Worm (Caenorhabditis elegans) whole organism, L4 larva: ENCODE results near the gene tag-343.

ENCODE experiments used
- D1046.2 ChIP-seq: fragments of 200-800 bp; sonication (Bioruptor generic); IDR thresholded peaks from 2 replicates; pipeline ENCODE4 v1.3.6; 2022; ENCODE audit warnings: missing genetic modification characterization, missing compliant biosample characterization
- F26F4.8 ChIP-seq: fragments of 200-800 bp; sonication (Bioruptor generic); conservative IDR thresholded peaks from 2 replicates; pipeline ENCODE4 v1.3.6; 2022; ENCODE audit warnings: missing genetic modification characterization, missing compliant biosample characterization
- F44E2.7 ChIP-seq: fragments of 200-800 bp; sonication (Bioruptor generic); IDR thresholded peaks from 2 replicates; pipeline ENCODE4 v2.1.2; 2022; ENCODE audit warnings: missing genetic modification characterization, missing compliant biosample characterization
- R02D3.7 ChIP-seq: fragments of 150-350 bp; sonication (generic microtip); optimal IDR thresholded peaks from 3 replicates; lab custom pipeline; 2014; ENCODE audit warnings: missing biosample characterization, missing genetic modification characterization
- T26A8.4 ChIP-seq: fragments of 200-800 bp; sonication (Bioruptor generic); IDR thresholded peaks from 2 replicates; pipeline ENCODE4 v1.3.6; 2022; ENCODE audit warnings: missing genetic modification characterization, missing compliant biosample characterization
- Y5F2A.4 ChIP-seq: fragments of 200-800 bp; sonication (Bioruptor generic); optimal IDR thresholded peaks from 2 replicates; lab custom pipeline; 2018; ENCODE audit warnings: mild to moderate bottlenecking, missing genetic modification characterization, missing compliant biosample characterization
- ZK337.2 ChIP-seq: fragments of 200-800 bp; sonication (Bioruptor generic); IDR thresholded peaks from 2 replicates; pipeline ENCODE4 v1.3.6; 2022; ENCODE audit warnings: missing genetic modification reagents, missing genetic modification characterization, missing compliant biosample characterization
- ZK546.5 ChIP-seq, 2 experiments: sonication (generic microtip); optimal IDR thresholded peaks; 2 replicates each; lab custom pipeline; 2017; ENCODE audit warnings: missing biosample characterization in 2 of 2, missing genetic modification characterization in 2 of 2
- aly-2 ChIP-seq: sonication (generic microtip); optimal IDR thresholded peaks from 2 replicates; lab custom pipeline; 2018; ENCODE audit warnings: missing biosample characterization, missing genetic modification characterization
- ama-1 ChIP-seq: fragments of 150-350 bp; optimal IDR thresholded peaks from 2 replicates; lab custom pipeline; 2014; ENCODE audit warnings: inconsistent platforms, mixed read lengths
- attf-4 ChIP-seq: sonication (generic microtip); optimal IDR thresholded peaks from 3 replicates; lab custom pipeline; 2017; ENCODE audit warnings: missing biosample characterization, missing genetic modification characterization
- ceh-20 ChIP-seq: fragments of 200-800 bp; sonication (Bioruptor generic); IDR thresholded peaks from 2 replicates; pipeline ENCODE4 v1.3.6; 2022; ENCODE audit warnings: missing genetic modification reagents, missing genetic modification characterization, missing compliant biosample characterization
- ceh-28 ChIP-seq: fragments of 150-350 bp; optimal IDR thresholded peaks from 2 replicates; lab custom pipeline; 2014; ENCODE audit warnings: missing biosample characterization, missing genetic modification reagents, missing genetic modification characterization
- ces-1 ChIP-seq: fragments of 150-350 bp; sonication (generic microtip); optimal IDR thresholded peaks from 4 replicates; lab custom pipeline; 2014; ENCODE audit warnings: missing biosample characterization, missing genetic modification reagents, missing genetic modification characterization
- ctbp-1 ChIP-seq: fragments of 200-800 bp; sonication (Bioruptor generic); IDR thresholded peaks from 2 replicates; pipeline ENCODE4 v1.3.6; 2022; ENCODE audit warnings: missing genetic modification reagents, missing genetic modification characterization, missing compliant biosample characterization
- daf-12 ChIP-seq: fragments of 150-350 bp; optimal IDR thresholded peaks from 2 replicates; lab custom pipeline; 2014; ENCODE audit warnings: missing biosample characterization, missing genetic modification reagents, missing genetic modification characterization
- daf-19 ChIP-seq: fragments of 200-800 bp; sonication (Bioruptor generic); conservative IDR thresholded peaks from 2 replicates; pipeline ENCODE4 v1.3.6; 2022; ENCODE audit warnings: missing genetic modification characterization, missing compliant biosample characterization
- daf-8 ChIP-seq: fragments of 200-800 bp; sonication (Bioruptor generic); IDR thresholded peaks from 2 replicates; pipeline ENCODE4 v1.3.6; 2022; ENCODE audit warnings: missing genetic modification characterization, missing compliant biosample characterization
- dmd-9 ChIP-seq: fragments of 200-800 bp; sonication (Bioruptor generic); IDR thresholded peaks from 2 replicates; pipeline ENCODE4 v1.3.6; 2022; ENCODE audit warnings: missing genetic modification reagents, missing genetic modification characterization, missing compliant biosample characterization
- dpl-1 ChIP-seq: fragments of 150-350 bp; optimal IDR thresholded peaks from 2 replicates; lab custom pipeline; 2014; ENCODE audit warnings: missing biosample characterization, missing genetic modification reagents, missing genetic modification characterization
- dve-1 ChIP-seq: sonication (generic microtip); optimal IDR thresholded peaks from 2 replicates; lab custom pipeline; 2017; ENCODE audit warnings: antibody characterized with exemption, mild to moderate bottlenecking, missing genetic modification characterization, missing compliant biosample characterization; ENCODE audit not compliant: insufficient read depth
- egl-27 ChIP-seq: sonication (generic microtip); optimal IDR thresholded peaks from 3 replicates; lab custom pipeline; 2017; ENCODE audit warnings: missing biosample characterization, missing genetic modification reagents, missing genetic modification characterization
- fos-1 ChIP-seq: fragments of 150-350 bp; optimal IDR thresholded peaks from 2 replicates; lab custom pipeline; 2014; ENCODE audit warnings: missing biosample characterization, missing genetic modification characterization
- hlh-11 ChIP-seq: fragments of 200-800 bp; sonication (Bioruptor generic); optimal IDR thresholded peaks from 2 replicates; lab custom pipeline; 2018; ENCODE audit warnings: mild to moderate bottlenecking, missing genetic modification characterization, missing compliant biosample characterization
- hlh-30 ChIP-seq: sonication (generic microtip); optimal IDR thresholded peaks from 2 replicates; lab custom pipeline; 2017; ENCODE audit warnings: antibody characterized with exemption, mild to moderate bottlenecking, missing genetic modification characterization, missing compliant biosample characterization; ENCODE audit not compliant: insufficient read depth
- hmg-1.1 ChIP-seq: fragments of 200-800 bp; sonication (Bioruptor generic); IDR thresholded peaks from 2 replicates; pipeline ENCODE4 v1.3.6; 2022; ENCODE audit warnings: missing genetic modification reagents, missing genetic modification characterization, missing compliant biosample characterization
- jun-1 ChIP-seq: fragments of 150-350 bp; optimal IDR thresholded peaks from 2 replicates; lab custom pipeline; 2014; ENCODE audit warnings: missing biosample characterization, missing genetic modification reagents, missing genetic modification characterization
- lin-38 ChIP-seq: fragments of 200-800 bp; sonication (Bioruptor generic); IDR thresholded peaks from 2 replicates; pipeline ENCODE4 v1.3.6; 2022; ENCODE audit warnings: missing genetic modification reagents, missing genetic modification characterization, missing compliant biosample characterization
- lin-39 ChIP-seq: fragments of 150-350 bp; optimal IDR thresholded peaks from 2 replicates; lab custom pipeline; 2014; ENCODE audit warnings: missing biosample characterization, missing genetic modification reagents, missing genetic modification characterization
- madf-5 ChIP-seq, 2 experiments: fragments of 200-800 bp; sonication (Bioruptor generic); IDR thresholded peaks; 2 replicates each; pipeline ENCODE4 v1.3.6; 2022; ENCODE audit warnings: missing compliant biosample characterization in 2 of 2, missing genetic modification characterization in 2 of 2
- mdl-1 ChIP-seq, 2 experiments: fragments of 150-350 bp in 1 of 2; sonication (generic microtip) in 1 of 2; optimal IDR thresholded peaks; 2 replicates each; lab custom pipeline; 2014 to 2017; ENCODE audit warnings: missing biosample characterization in 2 of 2, missing genetic modification characterization in 2 of 2
- mdt-29 ChIP-seq: fragments of 200-800 bp; sonication (Bioruptor generic); IDR thresholded peaks from 2 replicates; pipeline ENCODE4 v1.3.6; 2022; ENCODE audit warnings: missing genetic modification reagents, missing genetic modification characterization, missing compliant biosample characterization
- mxl-2 ChIP-seq: fragments of 200-800 bp; sonication (Bioruptor generic); conservative IDR thresholded peaks from 2 replicates; pipeline ENCODE4 v1.3.6; 2022; ENCODE audit warnings: missing genetic modification reagents, missing genetic modification characterization, missing compliant biosample characterization
- mxl-3 ChIP-seq: fragments of 200-800 bp; sonication (Bioruptor generic); optimal IDR thresholded peaks from 2 replicates; lab custom pipeline; 2018; ENCODE audit warnings: mild to moderate bottlenecking, missing genetic modification characterization, missing compliant biosample characterization
- nhr-10 ChIP-seq: fragments of 150-350 bp; optimal IDR thresholded peaks from 2 replicates; lab custom pipeline; 2014; ENCODE audit warnings: missing biosample characterization, missing genetic modification characterization
- nhr-25 ChIP-seq: sonication (generic microtip); optimal IDR thresholded peaks from 2 replicates; lab custom pipeline; 2017; ENCODE audit warnings: missing genetic modification characterization, mild to moderate bottlenecking, missing compliant biosample characterization, antibody characterized with exemption, moderate library complexity, borderline replicate concordance; ENCODE audit not compliant: insufficient read depth
- nhr-77 ChIP-seq: fragments of 150-350 bp; optimal IDR thresholded peaks from 2 replicates; lab custom pipeline; 2014; ENCODE audit warnings: missing biosample characterization, missing genetic modification characterization
- pha-4 ChIP-seq, 2 experiments: fragments of 150-350 bp in 1 of 2; fragments of 200-800 bp in 1 of 2; sonication (Bioruptor generic) in 1 of 2; IDR thresholded peaks in 1 of 2; optimal IDR thresholded peaks in 1 of 2; 2 replicates each; pipeline versions ENCODE4 v1.3.6 to Lab custom; 2014 to 2022; ENCODE audit warnings: missing genetic modification characterization in 2 of 2, missing genetic modification reagents in 2 of 2, missing biosample characterization in 1 of 2, missing compliant biosample characterization in 1 of 2
- php-3 ChIP-seq: fragments of 200-800 bp; sonication (Bioruptor generic); IDR thresholded peaks from 2 replicates; pipeline ENCODE4 v1.3.6; 2022; ENCODE audit warnings: missing genetic modification reagents, missing genetic modification characterization, missing compliant biosample characterization
- pqm-1 ChIP-seq: sonication (generic microtip); optimal IDR thresholded peaks from 2 replicates; lab custom pipeline; 2017; ENCODE audit warnings: missing biosample characterization, missing genetic modification characterization
- set-16 ChIP-seq: fragments of 200-800 bp; sonication (Bioruptor generic); IDR thresholded peaks from 2 replicates; pipeline ENCODE4 v1.3.6; 2022; ENCODE audit warnings: missing genetic modification reagents, missing genetic modification characterization, missing compliant biosample characterization
- snpc-1.2 ChIP-seq: fragments of 200-800 bp; sonication (Bioruptor generic); IDR thresholded peaks from 2 replicates; pipeline ENCODE4 v1.3.6; 2022; ENCODE audit warnings: missing genetic modification reagents, missing genetic modification characterization, missing compliant biosample characterization
- snpc-4 ChIP-seq: fragments of 150-350 bp; optimal IDR thresholded peaks from 2 replicates; lab custom pipeline; 2014; ENCODE audit warnings: missing biosample characterization, missing genetic modification characterization
- spr-1 ChIP-seq: sonication (generic microtip); optimal IDR thresholded peaks from 2 replicates; lab custom pipeline; 2016; ENCODE audit warnings: mild to moderate bottlenecking, missing genetic modification characterization, missing compliant biosample characterization
- vab-7 ChIP-seq: fragments of 200-800 bp; sonication (Bioruptor generic); IDR thresholded peaks from 2 replicates; pipeline ENCODE4 v1.3.6; 2022; ENCODE audit warnings: missing genetic modification reagents, missing genetic modification characterization, missing compliant biosample characterization
- zfp-2 ChIP-seq: sonication (generic microtip); optimal IDR thresholded peaks from 2 replicates; lab custom pipeline; 2016; ENCODE audit warnings: mild to moderate bottlenecking, missing genetic modification characterization, missing compliant biosample characterization
- zfp-3 ChIP-seq: fragments of 200-800 bp; sonication (Bioruptor generic); conservative IDR thresholded peaks from 2 replicates; pipeline ENCODE4 v1.3.6; 2022; ENCODE audit warnings: missing genetic modification reagents, missing genetic modification characterization, missing compliant biosample characterization
- zip-11 ChIP-seq: fragments of 200-800 bp; sonication (Bioruptor generic); IDR thresholded peaks from 2 replicates; pipeline ENCODE4 v1.3.6; 2022; ENCODE audit warnings: missing genetic modification characterization, missing compliant biosample characterization
- zip-2 ChIP-seq: fragments of 150-350 bp; optimal IDR thresholded peaks from 2 replicates; lab custom pipeline; 2014; ENCODE audit warnings: missing biosample characterization, missing genetic modification characterization
- ztf-7 ChIP-seq: fragments of 150-350 bp; optimal IDR thresholded peaks from 2 replicates; lab custom pipeline; 2014; ENCODE audit warnings: missing biosample characterization, missing genetic modification characterization

Gene tag-343

DNA sequence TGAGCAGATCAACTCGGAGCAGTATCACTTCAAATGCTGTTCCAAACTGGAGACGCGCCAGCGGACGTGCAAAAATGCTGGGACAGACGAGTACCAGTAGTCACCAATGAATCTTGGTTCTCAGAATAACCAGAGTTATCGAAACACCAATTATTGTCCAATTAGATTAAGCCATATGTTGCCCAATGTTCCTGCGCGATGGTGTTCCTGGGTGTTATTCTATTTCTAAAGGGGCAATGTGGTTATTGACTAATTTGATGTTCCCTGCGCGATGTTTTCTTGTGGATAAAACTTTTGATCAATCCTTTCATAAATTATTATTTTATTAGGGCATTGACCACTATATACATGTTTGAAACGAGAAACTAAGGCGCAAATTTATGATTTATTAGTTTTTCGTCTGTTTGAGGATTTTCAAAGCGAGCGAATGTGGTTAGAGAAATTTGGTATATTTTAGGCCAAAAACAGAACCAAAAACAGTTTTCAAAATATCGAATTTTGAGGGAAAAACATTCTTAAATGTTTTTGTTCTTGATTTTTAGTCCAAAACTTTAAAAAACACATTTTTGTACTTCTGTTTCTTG lies 7.5 kb upstream of the tag-343 start (continued):
- peak; percentile 96 for TF ChIP-seq pha-4 (GFP tag; IDR thresholded peaks at IDR 0.05; lab: Robert Waterston, UW)
- peak; percentile 97 for TF ChIP-seq pha-4 (tag; optimal IDR thresholded peaks at IDR 0.05; lab: Kevin White, UChicago)
- peak; percentile 100 for TF ChIP-seq hmg-1.1 (GFP tag; lab: Robert Waterston, UW)
- peak; percentile 63 for TF ChIP-seq pqm-1 (tag; lab: Kevin White, UChicago)
- TF ChIP-seq hlh-30 (tag; lab: Kevin White, UChicago), result peak; percentile 95
- no peak for TF ChIP-seq R02D3.7 (tag; lab: Kevin White, UChicago)
- TF ChIP-seq daf-12, result peak; percentile 15
- peak; percentile 97 for TF ChIP-seq lin-39 (tag; lab: Kevin White, UChicago)
- TF ChIP-seq snpc-4, result peak; percentile 64
- TF ChIP-seq jun-1, result peak; percentile 98
- TF ChIP-seq fos-1 (tag; lab: Kevin White, UChicago), result peak; percentile 98
- TF ChIP-seq dve-1 (tag; lab: Kevin White, UChicago), result peak; percentile 99
- peak; percentile 97 for TF ChIP-seq ceh-20
- peak; percentile 61; the same call in 1 of the 2 replicates for TF ChIP-seq snpc-1.2 (GFP tag; lab: Robert Waterston, UW)
- TF ChIP-seq php-3 (GFP tag; lab: Robert Waterston, UW), result peak; percentile 98
- TF ChIP-seq zfp-3 (GFP tag; lab: Robert Waterston, UW), result peak; percentile 97
- no peak; the same call in 1 of the 2 replicates for TF ChIP-seq zip-11 (GFP tag; lab: Robert Waterston, UW)
- peak; percentile 83 for TF ChIP-seq zfp-2 (tag; lab: Kevin White, UChicago)
- peak; percentile 97 for TF ChIP-seq Y5F2A.4
- peak; percentile 25 to 60 for TF ChIP-seq ZK546.5 (tag; optimal IDR thresholded peaks at IDR 0.05; lab: Kevin White, UChicago)
- TF ChIP-seq F26F4.8 (GFP tag; lab: Robert Waterston, UW), result no peak
- TF ChIP-seq ama-1 (lab: Kevin White, UChicago), result no peak
- peak; percentile 73 for TF ChIP-seq dpl-1 (GFP tag; lab: Kevin White, UChicago)
- peak; percentile 87 for TF ChIP-seq lin-38 (GFP tag; lab: Robert Waterston, UW)
- TF ChIP-seq mxl-3 (GFP tag; lab: Kevin White, UChicago), result peak; percentile 93
- TF ChIP-seq nhr-77 (tag; lab: Kevin White, UChicago), result peak; percentile 100
- peak; percentile 99 for TF ChIP-seq T26A8.4 (GFP tag; lab: Robert Waterston, UW)
- peak; percentile 96 for TF ChIP-seq ceh-28
- peak; percentile 97 for TF ChIP-seq hlh-11
- peak; percentile 96 for TF ChIP-seq zip-2 (tag; lab: Kevin White, UChicago)
- TF ChIP-seq daf-19 (GFP tag; lab: Robert Waterston, UW), result peak; percentile 94
- 0 out of 2 replicates have a peak, but pooled peaks have one; percentile 6 for TF ChIP-seq set-16 (GFP tag; lab: Robert Waterston, UW)
- no peak for TF ChIP-seq aly-2 (tag; lab: Kevin White, UChicago)
- TF ChIP-seq mxl-2, result peak; percentile 87
- peak; percentile 95 for TF ChIP-seq nhr-25
- peak; percentile 82; the same call in 1 of the 2 replicates for TF ChIP-seq dmd-9 (GFP tag; lab: Robert Waterston, UW)
- TF ChIP-seq nhr-10 (tag; lab: Kevin White, UChicago), result peak; percentile 99
- TF ChIP-seq attf-4 (tag; lab: Kevin White, UChicago), result peak; percentile 60
- peak; percentile 88 for TF ChIP-seq D1046.2
- peak; percentile 97 for TF ChIP-seq ces-1
- TF ChIP-seq mdt-29 (GFP tag; lab: Robert Waterston, UW), result peak; percentile 89
- peak; percentile 96 for TF ChIP-seq ztf-7 (tag; lab: Kevin White, UChicago)
- peak; percentile 87 for TF ChIP-seq ZK337.2 (GFP tag; lab: Robert Waterston, UW)
- peak; percentile 97 for TF ChIP-seq ctbp-1 (GFP tag; lab: Robert Waterston, UW)
- TF ChIP-seq spr-1 (tag; lab: Kevin White, UChicago), result peak; percentile 97
- TF ChIP-seq egl-27 (tag; lab: Kevin White, UChicago), result no peak
- 0 out of 4 replicates have a peak, but pooled peaks of 1 of the 2 experiments have one; percentile 56 for TF ChIP-seq madf-5 (GFP tag; IDR thresholded peaks at IDR 0.05; lab: Robert Waterston, UW)
- TF ChIP-seq mdl-1 (tag; optimal IDR thresholded peaks at IDR 0.05; lab: Kevin White, UChicago), result peak; percentile 90 to 93
- peak; percentile 96 for TF ChIP-seq vab-7 (GFP tag; lab: Robert Waterston, UW)
- no peak for TF ChIP-seq F44E2.7 (GFP tag; lab: Robert Waterston, UW)
- TF ChIP-seq daf-8 (GFP tag; lab: Robert Waterston, UW), result no peak
